Worm (Caenorhabditis elegans): Measurements from ENCODE around the gene ptc-1.

- TF ChIP-seq fkh-2 (tag; optimal IDR thresholded peaks at IDR 0.05), result no peak
- no peak for TF ChIP-seq lin-15B (tag; optimal IDR thresholded peaks at IDR 0.05)
- no peak for TF ChIP-seq ceh-16 (tag; optimal IDR thresholded peaks at IDR 0.05)
- TF ChIP-seq pqm-1 (tag; optimal IDR thresholded peaks at IDR 0.05), result no peak
- TF ChIP-seq elt-2 (tag; optimal IDR thresholded peaks at IDR 0.05), result no peak
- TF ChIP-seq unc-39 (tag; optimal IDR thresholded peaks at IDR 0.05), result no peak
- no peak for TF ChIP-seq unc-62 (GFP tag; optimal IDR thresholded peaks at IDR 0.05)
- no peak for TF ChIP-seq ceh-28 (tag; optimal IDR thresholded peaks at IDR 0.05)
- no peak for TF ChIP-seq aly-2 (tag; optimal IDR thresholded peaks at IDR 0.05)
Observed at ce11 chrII:7884898-7885297, 8.1 kb upstream of the ptc-1 start.

Measured in whole organism, L3 larva.